Fruit fly (Drosophila melanogaster) whole organism, embryonic: ENCODE results near the gene Rbm13.

Experiments
- ATbp ChIP-seq: fragments of 200-800 bp; sonication (Bioruptor generic); optimal IDR thresholded peaks from 2 replicates; lab custom pipeline; 2017; ENCODE audit warnings: missing biosample characterization, mild to moderate bottlenecking, missing genetic modification characterization, missing genetic modification reagents
- Adf1 ChIP-seq: fragments of 200-800 bp; sonication (Bioruptor generic); IDR thresholded peaks from 2 replicates; pipeline ENCODE4 v1.3.6; 2022; ENCODE audit warnings: missing biosample characterization, missing genetic modification characterization
- Antp ChIP-seq: fragments of 200-800 bp; sonication (Bioruptor generic); optimal IDR thresholded peaks from 3 replicates; lab custom pipeline; 2016; ENCODE audit warnings: missing biosample characterization, missing genetic modification characterization
- Asciz ChIP-seq: fragments of 200-800 bp; sonication (Bioruptor generic); optimal IDR thresholded peaks from 2 replicates; lab custom pipeline; 2017; ENCODE audit warnings: missing biosample characterization, mild to moderate bottlenecking, missing genetic modification characterization, missing genetic modification reagents
- Awh ChIP-seq: fragments of 200-800 bp; sonication (Bioruptor generic); IDR thresholded peaks from 2 replicates; pipeline ENCODE4, ENCODE4 v1.3.6; 2022; ENCODE audit warnings: missing biosample characterization, missing genetic modification characterization
- CG11696 ChIP-seq: fragments of 200-800 bp; sonication (Bioruptor generic); IDR thresholded peaks from 2 replicates; pipeline ENCODE4 v1.3.6; 2022; ENCODE audit warnings: missing biosample characterization, missing genetic modification characterization
- CG11723 ChIP-seq: fragments of 200-800 bp; sonication (Bioruptor generic); optimal IDR thresholded peaks from 2 replicates; lab custom pipeline; 2017; ENCODE audit warnings: missing biosample characterization, mild to moderate bottlenecking, missing genetic modification characterization
- CG12219 ChIP-seq: fragments of 200-800 bp; sonication (Bioruptor generic); optimal IDR thresholded peaks from 3 replicates; lab custom pipeline; 2018; ENCODE audit warnings: missing biosample characterization, mild to moderate bottlenecking, missing genetic modification characterization
- CG13123 ChIP-seq: fragments of 200-800 bp; sonication (Bioruptor generic); optimal IDR thresholded peaks from 2 replicates; lab custom pipeline; 2016; ENCODE audit warnings: missing biosample characterization, missing genetic modification characterization
- CG14667 ChIP-seq: fragments of 200-800 bp; sonication (Bioruptor generic); IDR thresholded peaks from 2 replicates; pipeline ENCODE4 v1.3.6; 2022; ENCODE audit warnings: missing biosample characterization, missing genetic modification characterization
- CG1602 ChIP-seq: fragments of 200-800 bp; sonication (Bioruptor generic); optimal IDR thresholded peaks from 3 replicates; lab custom pipeline; 2016; ENCODE audit warnings: missing biosample characterization, missing genetic modification characterization
- CG17359 ChIP-seq: fragments of 200-800 bp; sonication (Bioruptor generic); optimal IDR thresholded peaks from 3 replicates; lab custom pipeline; 2018; ENCODE audit warnings: missing biosample characterization, mild to moderate bottlenecking, missing genetic modification characterization, moderate library complexity
- CG18011 ChIP-seq: fragments of 200-800 bp; sonication (Bioruptor generic); optimal IDR thresholded peaks from 2 replicates; lab custom pipeline; 2017; ENCODE audit warnings: missing biosample characterization, missing genetic modification characterization, mild to moderate bottlenecking, moderate library complexity, missing genotype
- CG18599 ChIP-seq: fragments of 200-800 bp; sonication (Bioruptor generic); optimal IDR thresholded peaks from 3 replicates; lab custom pipeline; 2017; ENCODE audit warnings: missing biosample characterization, missing genetic modification characterization, mild to moderate bottlenecking, moderate library complexity, missing genetic modification reagents
- CG31388 ChIP-seq: fragments of 200-800 bp; sonication (Bioruptor generic); optimal IDR thresholded peaks from 2 replicates; lab custom pipeline; 2016; ENCODE audit warnings: missing biosample characterization, missing genetic modification characterization
- CG32767 ChIP-seq: fragments of 200-800 bp; sonication (Bioruptor generic); IDR thresholded peaks from 2 replicates; pipeline ENCODE4 v1.3.6; 2022; ENCODE audit warnings: missing biosample characterization, missing genetic modification characterization
- CG5180 ChIP-seq: fragments of 200-800 bp; sonication (Bioruptor generic); optimal IDR thresholded peaks from 3 replicates; lab custom pipeline; 2017; ENCODE audit warnings: missing biosample characterization, missing genetic modification characterization, mild to moderate bottlenecking, moderate library complexity, missing genetic modification reagents
- CG9609 ChIP-seq: fragments of 200-800 bp; sonication (Bioruptor generic); optimal IDR thresholded peaks from 3 replicates; lab custom pipeline; 2016; ENCODE audit warnings: missing biosample characterization, missing genetic modification characterization
- CG9817 ChIP-seq: fragments of 200-800 bp; sonication (Bioruptor generic); optimal IDR thresholded peaks from 2 replicates; lab custom pipeline; 2018; ENCODE audit warnings: missing biosample characterization, mild to moderate bottlenecking, missing genetic modification characterization, moderate library complexity
- CG9932 ChIP-seq: fragments of 200-800 bp; sonication (Bioruptor generic); IDR thresholded peaks from 2 replicates; pipeline ENCODE4 v1.3.6; 2022; ENCODE audit warnings: missing biosample characterization, missing genetic modification characterization
- D19A ChIP-seq: fragments of 200-800 bp; optimal IDR thresholded peaks from 3 replicates; lab custom pipeline; 2019; ENCODE audit warnings: missing biosample characterization, mild to moderate bottlenecking, missing genetic modification characterization, moderate library complexity
- Dll ChIP-seq: fragments of 200-800 bp; sonication (Bioruptor generic); IDR thresholded peaks from 4 replicates; pipeline ENCODE4 v1.3.6; 2022; ENCODE audit warnings: missing biosample characterization, missing genetic modification characterization; ENCODE audit not compliant: partially characterized antibody
- Eip74EF ChIP-seq, 2 experiments: fragments of 200-800 bp in 1 of 2; fragments of >200 bp in 1 of 2; sonication (Bioruptor generic) in 1 of 2; optimal IDR thresholded peaks; 2 replicates each; lab custom pipeline; 2017 to 2019; ENCODE audit warnings: missing biosample characterization in 2 of 2, missing genetic modification characterization in 2 of 2, mild to moderate bottlenecking in 1 of 2, moderate library complexity in 1 of 2
- GATAe ChIP-seq: fragments of 200-800 bp; sonication (Bioruptor generic); conservative IDR thresholded peaks from 2 replicates; pipeline ENCODE4 v1.3.6; 2022; ENCODE audit warnings: missing biosample characterization, missing genetic modification characterization
- Gsc ChIP-seq: fragments of 200-800 bp; sonication (Bioruptor generic); IDR thresholded peaks from 2 replicates; pipeline ENCODE4 v1.3.6; 2022; ENCODE audit warnings: missing biosample characterization, missing genetic modification characterization
- Hsf ChIP-seq: fragments of 200-800 bp; sonication (Bioruptor generic); optimal IDR thresholded peaks from 3 replicates; lab custom pipeline; 2016; ENCODE audit warnings: missing biosample characterization, missing genetic modification characterization
- Lhr ChIP-seq: fragments of 200-800 bp; sonication (Bioruptor generic); optimal IDR thresholded peaks from 3 replicates; lab custom pipeline; 2017; ENCODE audit warnings: mild to moderate bottlenecking, missing biosample characterization, missing genetic modification reagents, missing genetic modification characterization
- Poxn ChIP-seq: fragments of 200-800 bp; sonication (Bioruptor generic); IDR thresholded peaks from 2 replicates; pipeline ENCODE4 v1.3.6; 2022; ENCODE audit warnings: missing biosample characterization, missing genetic modification characterization
- ash1 ChIP-seq: fragments of 200-800 bp; sonication (Bioruptor generic); optimal IDR thresholded peaks from 2 replicates; lab custom pipeline; 2018; ENCODE audit warnings: missing biosample characterization, mild to moderate bottlenecking, missing genetic modification characterization
- cad ChIP-seq: fragments of >200 bp; optimal IDR thresholded peaks from 2 replicates; lab custom pipeline; 2017; ENCODE audit warnings: missing biosample characterization, missing genetic modification characterization
- ci ChIP-seq: fragments of 200-800 bp; sonication (Bioruptor generic); IDR thresholded peaks from 3 replicates; pipeline ENCODE4 v1.3.6; 2022; ENCODE audit warnings: missing biosample characterization, missing genetic modification characterization
- crc ChIP-seq: fragments of 200-800 bp; sonication (Bioruptor generic); optimal IDR thresholded peaks from 2 replicates; lab custom pipeline; 2016; ENCODE audit warnings: missing biosample characterization, missing genetic modification characterization
- fd96Cb ChIP-seq: fragments of 200-800 bp; sonication (Bioruptor generic); optimal IDR thresholded peaks from 2 replicates; lab custom pipeline; 2018; ENCODE audit warnings: missing biosample characterization, mild to moderate bottlenecking, missing genetic modification characterization, moderate library complexity
- grn ChIP-seq: fragments of 200-800 bp; sonication (Bioruptor generic); optimal IDR thresholded peaks from 3 replicates; lab custom pipeline; 2017; ENCODE audit warnings: missing biosample characterization, missing genetic modification characterization
- ham ChIP-seq: fragments of 200-800 bp; sonication (Bioruptor generic); IDR thresholded peaks from 2 replicates; pipeline ENCODE4 v1.3.6; 2022; ENCODE audit warnings: missing biosample characterization, missing genetic modification characterization
- hbn ChIP-seq: fragments of 200-800 bp; sonication (Bioruptor generic); IDR thresholded peaks from 2 replicates; pipeline ENCODE4 v1.3.6; 2022; ENCODE audit warnings: missing biosample characterization, missing genetic modification characterization; ENCODE audit not compliant: partially characterized antibody
- jing ChIP-seq: fragments of 200-800 bp; sonication (Bioruptor generic); optimal IDR thresholded peaks from 2 replicates; lab custom pipeline; 2018; ENCODE audit warnings: missing biosample characterization, mild to moderate bottlenecking, missing genetic modification characterization
- ken ChIP-seq: fragments of 200-800 bp; sonication (Bioruptor generic); IDR thresholded peaks from 3 replicates; pipeline ENCODE4 v1.3.6; 2022; ENCODE audit warnings: missing biosample characterization, missing genetic modification characterization
- pnt ChIP-seq: fragments of 200-800 bp; sonication (Bioruptor generic); optimal IDR thresholded peaks from 3 replicates; lab custom pipeline; 2016; ENCODE audit warnings: missing biosample characterization, missing genetic modification characterization
- pros ChIP-seq: fragments of 200-800 bp; sonication (Bioruptor generic); optimal IDR thresholded peaks from 3 replicates; lab custom pipeline; 2019; ENCODE audit warnings: missing biosample characterization, mild to moderate bottlenecking, missing genetic modification characterization, moderate library complexity
- psq ChIP-seq: fragments of 200-800 bp; sonication (Bioruptor generic); optimal IDR thresholded peaks from 2 replicates; lab custom pipeline; 2017; ENCODE audit warnings: missing biosample characterization, missing genetic modification characterization
- row ChIP-seq: fragments of 200-800 bp; sonication (Bioruptor generic); IDR thresholded peaks from 3 replicates; pipeline ENCODE4 v1.3.6; 2022; ENCODE audit warnings: missing biosample characterization, missing genetic modification characterization
- schlank ChIP-seq: fragments of 200-800 bp; sonication (Bioruptor generic); optimal IDR thresholded peaks from 2 replicates; lab custom pipeline; 2018; ENCODE audit warnings: missing biosample characterization, mild to moderate bottlenecking, missing genetic modification characterization
- stwl ChIP-seq: fragments of 200-800 bp; sonication (Bioruptor generic); optimal IDR thresholded peaks from 3 replicates; lab custom pipeline; 2018; ENCODE audit warnings: missing biosample characterization, mild to moderate bottlenecking, missing genetic modification characterization, moderate library complexity
- tap ChIP-seq: fragments of 200-800 bp; optimal IDR thresholded peaks from 3 replicates; lab custom pipeline; 2019; ENCODE audit warnings: missing biosample characterization, mild to moderate bottlenecking, missing genetic modification characterization, moderate library complexity
- twi ChIP-seq: fragments of 200-800 bp; optimal IDR thresholded peaks from 2 replicates; lab custom pipeline; 2019; ENCODE audit warnings: missing biosample characterization, mild to moderate bottlenecking, missing genetic modification characterization, moderate library complexity
- tx ChIP-seq: fragments of 200-800 bp; sonication (Bioruptor generic); optimal IDR thresholded peaks from 2 replicates; lab custom pipeline; 2016; ENCODE audit warnings: missing biosample characterization, missing genetic modification characterization
- zen ChIP-seq: fragments of 200-800 bp; sonication (Bioruptor generic); optimal IDR thresholded peaks from 3 replicates; lab custom pipeline; 2018; ENCODE audit warnings: missing biosample characterization, mild to moderate bottlenecking, missing genetic modification characterization, moderate library complexity
- zfh1 ChIP-seq: fragments of 200-800 bp; sonication (Bioruptor generic); IDR thresholded peaks from 3 replicates; pipeline ENCODE4 v1.3.6; 2022; ENCODE audit warnings: missing biosample characterization, missing genetic modification characterization

The Rbm13 gene

dm6 chrX:8894315-8895017, 7.0 kb upstream of the Rbm13 start (continued):
- peak; percentile 44 for TF ChIP-seq CG9817 (tag; lab: Kevin White, UChicago)
- TF ChIP-seq CG12219 (GFP tag; lab: Kevin White, UChicago) = peak; percentile 58
- TF ChIP-seq ci (GFP tag; lab: Robert Waterston, UW) = peak; percentile 94
- peak; percentile 72 for TF ChIP-seq CG5180 (GFP tag; lab: Kevin White, UChicago)
- peak; percentile 66 for TF ChIP-seq tap
- TF ChIP-seq CG13123 (GFP tag; lab: Kevin White, UChicago) = peak; percentile 31
- TF ChIP-seq zfh1 (GFP tag; lab: Robert Waterston, UW) = peak; percentile 85
- TF ChIP-seq cad (GFP tag; lab: Kevin White, UChicago) = no peak
- peak; percentile 37; the same call in 1 of the 2 replicates for TF ChIP-seq Adf1 (GFP tag; lab: Robert Waterston, UW)
- TF ChIP-seq GATAe (GFP tag; lab: Robert Waterston, UW) = no peak
- peak; percentile 83 for TF ChIP-seq fd96Cb (tag; lab: Kevin White, UChicago)
- TF ChIP-seq CG14667 (GFP tag; lab: Robert Waterston, UW) = peak; percentile 57
- no peak for TF ChIP-seq ham
- no peak for TF ChIP-seq Poxn (GFP tag; lab: Robert Waterston, UW)
- peak; percentile 69 for TF ChIP-seq Awh
- TF ChIP-seq D19A (tag; lab: Kevin White, UChicago) = peak; percentile 77
- TF ChIP-seq stwl (tag; lab: Kevin White, UChicago) = peak; percentile 36
- peak; percentile 85 for TF ChIP-seq ken
- no peak for TF ChIP-seq Gsc (GFP tag; lab: Robert Waterston, UW)
- peak; percentile 31 for TF ChIP-seq tx (GFP tag; lab: Kevin White, UChicago)
- TF ChIP-seq Antp (GFP tag; lab: Kevin White, UChicago) = peak; percentile 8
- peak; percentile 10 for TF ChIP-seq grn (GFP tag; lab: Kevin White, UChicago)
- peak; percentile 53 for TF ChIP-seq CG11696 (GFP tag; lab: Robert Waterston, UW)
- peak; percentile 50 for TF ChIP-seq crc
- peak; percentile 67 for TF ChIP-seq CG9932 (GFP tag; lab: Robert Waterston, UW)
- peak; percentile 92 for TF ChIP-seq CG17359 (tag; lab: Kevin White, UChicago)
- peak; percentile 52 for TF ChIP-seq jing (GFP tag; lab: Kevin White, UChicago)
- no peak for TF ChIP-seq Dll (GFP tag; lab: Robert Waterston, UW)
- TF ChIP-seq row = peak; percentile 73
- TF ChIP-seq CG18011 = peak; percentile 62
- peak; percentile 75 for TF ChIP-seq CG18599 (GFP tag; lab: Kevin White, UChicago)
- TF ChIP-seq CG9609 (GFP tag; lab: Kevin White, UChicago) = peak; percentile 45
- TF ChIP-seq ash1 = no peak
- TF ChIP-seq schlank = no peak
- peak; percentile 63 for TF ChIP-seq zen (tag; lab: Kevin White, UChicago)
- TF ChIP-seq pnt = peak; percentile 45
- peak; percentile 88 for TF ChIP-seq ATbp (GFP tag; lab: Kevin White, UChicago)
- peak; percentile 77 for TF ChIP-seq Hsf (GFP tag; lab: Kevin White, UChicago)
- no peak for TF ChIP-seq hbn (GFP tag; lab: Robert Waterston, UW)
- TF ChIP-seq CG11723 (GFP tag; lab: Kevin White, UChicago) = peak; percentile 56
- peak; percentile 59 for TF ChIP-seq CG1602 (GFP tag; lab: Kevin White, UChicago)
- peak; percentile 34 for TF ChIP-seq psq
- peak; percentile 63; the same call in 1 of the 2 replicates for TF ChIP-seq CG32767
- peak; percentile 86 for TF ChIP-seq Asciz (GFP tag; lab: Kevin White, UChicago)
- TF ChIP-seq CG31388 (GFP tag; lab: Kevin White, UChicago) = no peak
- no peak for TF ChIP-seq pros
- peak in 1 of 2 experiments; percentile 82 for TF ChIP-seq Eip74EF (GFP tag; optimal IDR thresholded peaks at IDR 0.05; lab: Kevin White, UChicago)
- peak; percentile 41 for TF ChIP-seq twi (tag; lab: Kevin White, UChicago)
- TF ChIP-seq Lhr (GFP tag; lab: Kevin White, UChicago) = peak; percentile 65
